Worm (Caenorhabditis elegans): ENCODE data around the gene T12A7.10.

The T12A7.10 gene

DNA sequence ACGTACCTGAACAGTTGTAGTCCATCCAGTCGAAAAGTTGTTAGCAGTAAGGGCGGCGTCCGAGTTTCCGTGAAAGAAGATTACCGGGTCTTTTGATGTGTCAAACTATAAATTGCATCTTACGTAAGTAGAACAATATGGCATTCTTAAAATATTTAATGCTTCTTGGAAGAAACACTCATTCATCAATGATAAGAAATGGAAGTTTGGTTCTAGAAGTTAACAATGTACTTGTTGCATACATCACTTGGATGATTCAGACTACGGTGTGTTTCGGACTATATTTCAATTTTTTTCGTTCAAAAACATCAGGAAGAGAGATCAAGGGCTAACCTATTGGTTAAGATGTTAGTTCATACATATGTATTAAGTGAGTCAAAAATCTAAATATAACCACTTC, 17.2 kb upstream of the T12A7.10 start:
- TF ChIP-seq unc-62 (GFP tag; optimal IDR thresholded peaks at IDR 0.05) = no peak

ce11 chrIV:11771064-11771463, 16.2 kb upstream of the T12A7.10 start:
- TF ChIP-seq unc-62 (GFP tag; optimal IDR thresholded peaks at IDR 0.05) = no peak

ce11 chrIV:11769769-11770168, 14.9 kb upstream of the T12A7.10 start:
- no peak for TF ChIP-seq unc-62 (GFP tag; optimal IDR thresholded peaks at IDR 0.05)

- TF ChIP-seq unc-62 (GFP tag; optimal IDR thresholded peaks at IDR 0.05) = no peak
These were observed 10.6 kb upstream of the T12A7.10 start for ce11 chrIV:11765507-11765906.

DNA sequence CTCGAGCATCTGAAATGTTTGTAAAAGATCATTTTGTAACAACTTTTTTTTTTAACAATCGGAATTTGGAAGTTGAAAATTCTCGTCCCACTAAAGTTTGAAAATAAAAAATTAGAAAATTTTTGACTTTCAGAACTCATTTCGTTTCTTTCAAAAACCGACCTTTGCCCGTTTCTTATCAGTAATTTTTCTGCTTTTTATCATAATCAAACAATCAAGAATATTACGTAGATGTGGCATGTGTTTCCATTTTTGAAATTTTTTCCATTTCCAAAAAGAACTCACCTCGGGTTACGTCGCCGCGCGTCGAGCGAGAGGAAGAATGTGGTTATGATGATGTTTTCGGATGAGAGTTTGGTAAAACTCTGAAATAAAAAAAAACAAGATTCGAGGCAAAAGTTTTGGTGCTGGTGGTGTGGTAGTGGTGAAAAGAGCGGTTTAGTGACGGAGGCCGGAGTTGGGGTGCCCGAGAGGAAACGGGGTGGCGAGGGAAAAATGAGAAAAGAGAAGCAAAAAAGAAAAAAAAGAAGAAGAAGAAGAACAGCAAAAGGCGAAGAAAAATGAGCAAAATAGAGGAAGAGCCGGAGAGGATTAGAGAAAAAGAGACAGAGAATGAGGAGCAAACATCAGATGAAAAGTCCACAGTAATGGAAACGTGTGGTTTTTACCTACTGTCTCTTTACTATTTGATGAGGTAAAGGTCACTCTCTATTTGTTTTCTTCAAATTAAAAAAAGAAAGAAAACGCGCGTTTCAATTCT, 6.0 kb upstream of the T12A7.10 start, which contains the start of gene T12A7.2:
T12A7.2 (minus strand) TSS at position 412 of the 760 bp plus-strand sequence.
- no peak for TF ChIP-seq unc-62 (GFP tag; optimal IDR thresholded peaks at IDR 0.05)

ce11 chrIV:11759852-11760251, 4.9 kb upstream of the T12A7.10 start:
- no peak for TF ChIP-seq unc-62 (GFP tag; optimal IDR thresholded peaks at IDR 0.05)

DNA sequence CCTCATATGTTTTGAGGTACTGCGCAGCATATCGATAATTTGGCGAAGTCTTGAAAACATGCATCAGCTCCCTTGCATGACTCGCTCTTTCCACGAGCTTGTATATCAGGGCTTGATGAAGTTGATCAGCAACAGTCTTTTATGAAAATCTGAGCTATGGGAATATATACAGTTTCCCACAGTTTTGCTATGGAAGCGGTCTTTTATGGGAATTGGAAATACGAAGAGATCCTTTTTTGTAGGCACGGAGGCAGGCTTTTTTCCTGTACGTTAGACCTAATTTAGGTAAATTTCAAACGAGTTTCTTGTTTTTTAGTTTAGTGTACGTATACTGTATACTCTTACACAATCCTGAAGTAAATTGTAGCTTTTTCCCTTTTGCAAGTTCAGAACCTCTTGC, 1.0 kb upstream of the T12A7.10 start, which contains the start of gene T12A7.9:
T12A7.9 (minus strand) TSS at position 101 of the 400 bp plus-strand sequence.
- TF ChIP-seq unc-62 (GFP tag; optimal IDR thresholded peaks at IDR 0.05) = no peak

- TF ChIP-seq unc-62 (GFP tag; optimal IDR thresholded peaks at IDR 0.05) = no peak
These were observed 575 bp downstream of the T12A7.10 start, which contains the start of gene scl-18 for ce11 chrIV:11754328-11754727. Gene scl-18, minus strand, starts transcription at chrIV:11754428.

DNA sequence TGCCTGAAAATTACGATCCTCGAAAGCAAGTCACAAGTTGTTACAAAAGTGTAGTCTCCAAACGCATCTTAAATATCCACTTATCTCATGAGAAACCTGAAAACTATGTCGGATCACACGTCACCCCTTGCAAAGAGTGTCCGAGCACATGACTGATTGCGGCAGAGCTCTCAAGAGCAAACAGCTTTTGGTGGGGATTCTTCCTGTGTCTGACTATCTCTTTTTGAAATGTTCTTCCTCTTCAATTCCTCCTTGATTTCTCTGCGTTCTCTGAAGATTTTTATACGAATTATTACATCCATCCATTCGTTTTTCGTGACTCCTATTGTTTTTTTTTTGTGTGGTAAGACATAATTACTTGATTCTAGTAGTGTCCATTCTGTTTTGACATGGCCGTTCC, 6.1 kb downstream of the T12A7.10 start, which contains the start of gene T12A7.6:
T12A7.6 (plus strand) TSS at position 369 of the 400 bp plus-strand sequence.
- no peak for TF ChIP-seq unc-62 (GFP tag; optimal IDR thresholded peaks at IDR 0.05)

DNA sequence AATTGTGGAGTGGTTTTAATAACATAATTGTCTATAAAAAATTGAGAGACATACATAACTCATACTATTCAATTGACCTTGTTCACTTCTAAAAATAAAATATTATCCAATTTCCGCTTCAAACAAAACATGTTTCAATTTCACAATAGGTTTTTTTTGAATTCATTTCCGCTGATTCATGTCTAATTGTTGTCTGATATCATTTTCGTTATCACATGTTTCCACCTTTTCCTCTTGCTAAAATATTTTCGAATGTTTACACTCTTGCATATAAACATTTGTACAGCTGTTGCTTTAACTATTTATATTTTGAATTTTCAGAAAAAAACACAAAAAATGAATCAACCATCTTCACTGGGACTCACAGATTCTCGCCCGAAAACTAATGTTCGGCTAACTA, 9.6 kb downstream of the T12A7.10 start, which contains the start of gene gem-4:
gem-4 (plus strand) TSS at position 301 of the 400 bp plus-strand sequence.
- no peak for TF ChIP-seq unc-62 (GFP tag; optimal IDR thresholded peaks at IDR 0.05)

- TF ChIP-seq unc-62 (GFP tag; optimal IDR thresholded peaks at IDR 0.05) = no peak
These were observed 10.6 kb downstream of the T12A7.10 start for ce11 chrIV:11744287-11744686.

DNA sequence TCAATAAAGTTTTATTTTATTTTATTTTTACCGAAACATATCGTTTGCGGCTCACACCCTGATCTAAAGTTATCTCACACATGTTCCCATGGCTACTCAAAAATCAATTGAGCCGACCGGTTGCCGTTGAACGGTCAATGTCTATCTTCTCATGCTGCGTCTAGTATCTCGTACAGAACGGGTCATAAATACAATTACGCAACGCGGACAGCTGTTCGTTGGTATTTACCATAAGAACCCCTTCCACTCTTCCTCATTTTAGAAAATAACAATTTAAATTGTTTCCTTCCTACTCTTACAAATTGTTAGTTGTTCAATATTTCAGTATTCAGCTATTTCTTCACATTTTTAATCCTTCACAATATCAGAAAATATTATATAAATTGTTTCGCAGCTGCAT, 11.1 kb downstream of the T12A7.10 start:
- TF ChIP-seq unc-62 (GFP tag; optimal IDR thresholded peaks at IDR 0.05) = no peak

- TF ChIP-seq unc-62 (GFP tag; optimal IDR thresholded peaks at IDR 0.05) = no peak
These were observed 12.5 kb downstream of the T12A7.10 start, which contains the start of gene K01A6.5 for ce11 chrIV:11742406-11742805. Gene K01A6.5, plus strand, starts transcription at chrIV:11742706.

ce11 chrIV:11740204-11740603, 14.7 kb downstream of the T12A7.10 start, which contains the start of gene K01A6.4:
Gene K01A6.4, minus strand, starts transcription at chrIV:11740304.
- TF ChIP-seq unc-62 (GFP tag; optimal IDR thresholded peaks at IDR 0.05) = no peak

ce11 chrIV:11738092-11738617, 16.7 kb downstream of the T12A7.10 start, which contains the start of gene K01A6.7:
Gene K01A6.7, minus strand, starts transcription at chrIV:11738567.
- no peak for TF ChIP-seq unc-62 (GFP tag; optimal IDR thresholded peaks at IDR 0.05)

DNA sequence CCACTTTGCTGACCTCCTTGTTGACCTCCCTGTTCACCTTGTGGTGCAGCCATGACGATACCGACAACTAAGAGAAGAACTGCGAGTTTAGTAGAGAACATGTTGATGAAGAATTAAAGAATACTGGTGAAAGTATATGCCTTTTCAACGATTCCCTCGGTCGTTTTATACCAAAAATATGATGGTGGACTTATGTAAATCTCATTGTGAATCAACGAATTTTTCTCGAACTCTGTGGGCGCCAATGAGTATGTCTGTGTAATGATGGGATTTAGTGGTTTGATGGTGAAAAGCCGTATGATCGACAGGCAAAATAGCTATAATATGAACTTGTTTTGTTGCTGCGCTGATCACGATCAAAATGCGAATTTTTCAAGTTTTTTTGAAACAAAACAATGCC, 17.6 kb downstream of the T12A7.10 start, which contains the start of gene K01A6.8:
K01A6.8 (minus strand) TSS at position 101 of the 400 bp plus-strand sequence.
- TF ChIP-seq unc-62 (GFP tag; optimal IDR thresholded peaks at IDR 0.05) = no peak

ce11 chrIV:11735025-11735424, 19.9 kb downstream of the T12A7.10 start, which contains the start of gene K01A6.6:
Gene K01A6.6, plus strand, starts transcription at chrIV:11735325.
- TF ChIP-seq unc-62 (GFP tag; optimal IDR thresholded peaks at IDR 0.05) = no peak
